Fruit fly (Drosophila melanogaster): ENCODE data around the gene CG7888.

The CG7888 gene

dm6 chr3L:11091943-11092609 lies 38.2 kb downstream of the CG7888 start (continued):
- peak; percentile 57 for TF ChIP-seq CG12155 (GFP tag; optimal IDR thresholded peaks at IDR 0.05)
- TF ChIP-seq CG3281 (GFP tag; optimal IDR thresholded peaks at IDR 0.05): peak; percentile 35
- no peak for TF ChIP-seq so (GFP tag; IDR thresholded peaks at IDR 0.05)
- no peak for TF ChIP-seq CG30431 (GFP tag; optimal IDR thresholded peaks at IDR 0.05)
- peak; percentile 30 for TF ChIP-seq Chrac-16 (GFP tag; optimal IDR thresholded peaks at IDR 0.05)
- peak; percentile 61 for TF ChIP-seq her (GFP tag; optimal IDR thresholded peaks at IDR 0.05)
- no peak for TF ChIP-seq al (GFP tag; IDR thresholded peaks at IDR 0.05)
- TF ChIP-seq cwo (GFP tag; optimal IDR thresholded peaks at IDR 0.05): peak; percentile 54
- TF ChIP-seq mirr (GFP tag; optimal IDR thresholded peaks at IDR 0.05): peak; percentile 5
- peak; percentile 51 for TF ChIP-seq shn (GFP tag; optimal IDR thresholded peaks at IDR 0.05)
- TF ChIP-seq H2.0 (GFP tag; IDR thresholded peaks at IDR 0.05): peak; percentile 19; the same call in 1 of the 2 replicates
- no peak for TF ChIP-seq inv (GFP tag; IDR thresholded peaks at IDR 0.05; ENCODE audit: partially characterized antibody)
- peak; percentile 61 for TF ChIP-seq CG12659 (GFP tag; optimal IDR thresholded peaks at IDR 0.05)
- TF ChIP-seq CG16779 (GFP tag; IDR thresholded peaks at IDR 0.05): peak; percentile 68; the same call in 1 of the 2 replicates
- no peak for TF ChIP-seq ham (GFP tag; IDR thresholded peaks at IDR 0.05)
- peak; percentile 34 for TF ChIP-seq CG10209 (GFP tag; optimal IDR thresholded peaks at IDR 0.05)
- TF ChIP-seq amos (GFP tag; IDR thresholded peaks at IDR 0.05; ENCODE audit: partially characterized antibody): 0 out of 2 replicates have a peak, but pooled peaks have one; percentile 21
- TF ChIP-seq CG9215 (GFP tag; IDR thresholded peaks at IDR 0.05): 0 out of 2 replicates have a peak, but pooled peaks have one; percentile 6
- TF ChIP-seq CG8089 (GFP tag; optimal IDR thresholded peaks at IDR 0.05): peak; percentile 34
- peak; percentile 34 for TF ChIP-seq CG3065 (GFP tag; optimal IDR thresholded peaks at IDR 0.05)
- peak; percentile 34; the same call in 2 of the 3 replicates for TF ChIP-seq tgo (GFP tag; IDR thresholded peaks at IDR 0.05)
- peak; percentile 58; the same call in 2 of the 3 replicates for TF ChIP-seq CG34422 (GFP tag; IDR thresholded peaks at IDR 0.05)
- peak; percentile 26 for TF ChIP-seq CG6254 (GFP tag; optimal IDR thresholded peaks at IDR 0.05)
- no peak for TF ChIP-seq Sin3A (optimal IDR thresholded peaks at IDR 0.05)
- peak; percentile 31 for TF ChIP-seq CG7786 (GFP tag; optimal IDR thresholded peaks at IDR 0.05)
- TF ChIP-seq Hr51 (GFP tag; optimal IDR thresholded peaks at IDR 0.05): peak in 1 of 2 experiments; percentile 66
- TF ChIP-seq gt (GFP tag; IDR thresholded peaks at IDR 0.05): no peak
- no peak for TF ChIP-seq mld (GFP tag; IDR thresholded peaks at IDR 0.05; ENCODE audit: partially characterized antibody)
- no peak for TF ChIP-seq Ravus (GFP tag; IDR thresholded peaks at IDR 0.05)
- TF ChIP-seq luna (GFP tag; optimal IDR thresholded peaks at IDR 0.05): no peak
- peak; percentile 22 for TF ChIP-seq CG9609 (GFP tag; optimal IDR thresholded peaks at IDR 0.05)
- TF ChIP-seq Poxn (GFP tag; IDR thresholded peaks at IDR 0.05): no peak
- no peak for TF ChIP-seq CG10959 (GFP tag; IDR thresholded peaks at IDR 0.05)
- TF ChIP-seq repo (GFP tag; optimal IDR thresholded peaks at IDR 0.05): peak; percentile 56
- TF ChIP-seq CG17612 (GFP tag; IDR thresholded peaks at IDR 0.05): no peak
- peak; percentile 32 for TF ChIP-seq CG3407 (GFP tag; optimal IDR thresholded peaks at IDR 0.05)
- TF ChIP-seq tll (GFP tag; optimal IDR thresholded peaks at IDR 0.05): no peak
- peak; percentile 38 for TF ChIP-seq Camta (GFP tag; optimal IDR thresholded peaks at IDR 0.05)
- no peak for TF ChIP-seq D (optimal IDR thresholded peaks at IDR 0.05)
- peak; percentile 5 for TF ChIP-seq D (GFP tag; optimal IDR thresholded peaks at IDR 0.05)
- no peak for TF ChIP-seq CG34376 (GFP tag; optimal IDR thresholded peaks at IDR 0.05)
- no peak for TF ChIP-seq B-H2 (GFP tag; optimal IDR thresholded peaks at IDR 0.05)
- TF ChIP-seq mam (GFP tag; optimal IDR thresholded peaks at IDR 0.05): peak; percentile 64
- TF ChIP-seq CG10267 (tag; optimal IDR thresholded peaks at IDR 0.05): peak; percentile 94
- TF ChIP-seq H15 (GFP tag; IDR thresholded peaks at IDR 0.05): peak; percentile 37; the same call in 2 of the 3 replicates
- TF ChIP-seq dan (GFP tag; IDR thresholded peaks at IDR 0.05): no peak
- no peak for TF ChIP-seq dmrt99B (tag; optimal IDR thresholded peaks at IDR 0.05)
- peak; percentile 47 for TF ChIP-seq gro (GFP tag; optimal IDR thresholded peaks at IDR 0.05)
- TF ChIP-seq NfI (GFP tag; optimal IDR thresholded peaks at IDR 0.05): peak; percentile 62
- peak; percentile 43 for TF ChIP-seq CG3163 (GFP tag; optimal IDR thresholded peaks at IDR 0.05)

All from whole organism, embryonic.